Worm (Caenorhabditis elegans): ENCODE measurements around the gene str-214.
A peak's percentile ranks its signal among the peaks of the same experiment; 100 is the strongest.

The str-214 gene

DNA sequence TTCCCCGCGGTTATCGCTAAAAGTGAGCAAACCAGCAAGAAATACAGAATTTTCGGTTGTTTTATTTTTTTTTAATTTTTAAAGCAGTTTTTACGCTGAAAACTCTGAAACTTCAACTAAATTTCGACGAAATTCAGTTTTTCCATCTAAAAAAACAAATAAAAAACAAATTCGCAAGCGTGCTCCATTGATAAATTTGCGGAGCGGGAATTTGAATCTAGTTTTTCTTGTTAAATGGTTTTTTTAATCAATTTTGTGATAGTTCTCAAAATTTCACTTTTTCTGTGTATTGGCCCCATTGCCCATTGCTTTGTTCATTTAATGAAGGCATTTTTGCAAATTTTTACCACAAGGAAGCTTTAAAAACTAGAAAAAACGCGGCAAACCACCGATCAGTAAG is 41.7 kb downstream of the str-214 start (continued):
- TF ChIP-seq him-1 (tag; optimal IDR thresholded peaks at IDR 0.05) = no peak
- no peak for TF ChIP-seq F49E8.2 (tag; optimal IDR thresholded peaks at IDR 0.05; ENCODE audit: insufficient read depth)
- no peak for TF ChIP-seq aptf-3 (GFP tag; IDR thresholded peaks at IDR 0.05)
- TF ChIP-seq egl-18 (GFP tag; IDR thresholded peaks at IDR 0.05) = no peak
- TF ChIP-seq nhr-90 (tag; optimal IDR thresholded peaks at IDR 0.05) = no peak
- TF ChIP-seq dpl-1 (GFP tag; optimal IDR thresholded peaks at IDR 0.05) = peak; percentile 74
- TF ChIP-seq rpc-1 (optimal IDR thresholded peaks at IDR 0.05) = no peak
- no peak for TF ChIP-seq rpc-1 (tag; optimal IDR thresholded peaks at IDR 0.05)
- no peak for TF ChIP-seq ceh-58 (GFP tag; IDR thresholded peaks at IDR 0.05)
- TF ChIP-seq nhr-179 (tag; optimal IDR thresholded peaks at IDR 0.05) = no peak
- TF ChIP-seq F37B4.10 (GFP tag; IDR thresholded peaks at IDR 0.05) = no peak
- no peak for TF ChIP-seq T26A5.8 (tag; optimal IDR thresholded peaks at IDR 0.05)
- TF ChIP-seq athp-1 (tag; optimal IDR thresholded peaks at IDR 0.05) = peak; percentile 26
- no peak for TF ChIP-seq ceh-91 (GFP tag; IDR thresholded peaks at IDR 0.05)
- peak; percentile 85 for TF ChIP-seq mcd-1 (GFP tag; IDR thresholded peaks at IDR 0.05)
- TF ChIP-seq nfya-2 (GFP tag; IDR thresholded peaks at IDR 0.05) = no peak
- TF ChIP-seq Y67H2A.10 (GFP tag; conservative IDR thresholded peaks at IDR 0.05) = no peak
- peak; percentile 84 for TF ChIP-seq efl-1 (GFP tag; optimal IDR thresholded peaks at IDR 0.05)
- no peak for TF ChIP-seq F10E7.11 (tag; optimal IDR thresholded peaks at IDR 0.05)
- TF ChIP-seq sdz-38 (tag; optimal IDR thresholded peaks at IDR 0.05) = no peak
- no peak for TF ChIP-seq nfya-1 (tag; optimal IDR thresholded peaks at IDR 0.05; ENCODE audit: borderline replicate concordance, insufficient read depth)
- peak; percentile 41; the same call in 1 of the 2 replicates for TF ChIP-seq madf-6 (GFP tag; IDR thresholded peaks at IDR 0.05)
- no peak for TF ChIP-seq attf-3 (GFP tag; conservative IDR thresholded peaks at IDR 0.05)
- TF ChIP-seq hmg-20 (GFP tag; IDR thresholded peaks at IDR 0.05) = no peak
- TF ChIP-seq madf-8 (GFP tag; conservative IDR thresholded peaks at IDR 0.05) = no peak
- TF ChIP-seq B0019.2 (GFP tag; conservative IDR thresholded peaks at IDR 0.05) = no peak
- TF ChIP-seq sea-2 (GFP tag; IDR thresholded peaks at IDR 0.05) = no peak
- TF ChIP-seq egl-44 (GFP tag; IDR thresholded peaks at IDR 0.05) = no peak
- TF ChIP-seq dox-1 (GFP tag; IDR thresholded peaks at IDR 0.05) = no peak
- no peak for TF ChIP-seq somi-1 (GFP tag; optimal IDR thresholded peaks at IDR 0.05)
- no peak for TF ChIP-seq tlf-1 (GFP tag; optimal IDR thresholded peaks at IDR 0.05)
- peak; percentile 53 for TF ChIP-seq lsl-1 (GFP tag; optimal IDR thresholded peaks at IDR 0.05)
- 0 out of 2 replicates have a peak, but pooled peaks have one; percentile 38 for TF ChIP-seq pbrm-1 (GFP tag; IDR thresholded peaks at IDR 0.05)
- TF ChIP-seq tbp1 (GFP tag; optimal IDR thresholded peaks at IDR 0.05) = peak; percentile 13
- TF ChIP-seq zim-3 (tag; optimal IDR thresholded peaks at IDR 0.05) = no peak
- no peak for TF ChIP-seq B0261.1 (tag; optimal IDR thresholded peaks at IDR 0.05)
- TF ChIP-seq ccch-3 (GFP tag; optimal IDR thresholded peaks at IDR 0.05) = no peak
- no peak for TF ChIP-seq T07F8.4 (tag; optimal IDR thresholded peaks at IDR 0.05)
- peak; percentile 87 for TF ChIP-seq lin-54 (GFP tag; optimal IDR thresholded peaks at IDR 0.05)

DNA sequence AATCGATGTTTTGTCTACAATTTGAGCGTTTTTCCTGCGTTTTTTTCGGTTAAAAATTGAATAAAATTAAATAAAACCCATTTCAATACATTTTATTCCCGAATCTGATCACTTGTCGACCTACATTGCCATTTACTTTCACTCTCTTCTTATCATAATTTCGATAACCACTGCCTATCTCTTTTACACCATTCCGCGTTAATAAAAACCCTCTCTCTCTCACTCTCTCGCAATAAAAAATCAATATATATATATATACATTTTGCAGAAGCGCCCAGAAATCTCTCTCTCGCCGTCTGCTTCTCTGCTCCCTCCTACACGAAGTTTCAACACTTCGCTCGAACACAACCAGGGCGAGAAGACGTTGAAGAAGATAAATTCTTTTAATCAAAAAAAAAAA is 42.1 kb downstream of the str-214 start, which contains the start of gene pptr-1:
Gene pptr-1, plus strand, starts transcription at position 269 of the 400 bp plus-strand sequence.
- TF ChIP-seq nhr-80 (tag; optimal IDR thresholded peaks at IDR 0.05) (peak; percentile 47), dpff-1 (tag; optimal IDR thresholded peaks at IDR 0.05) (no peak), cebp-1 (GFP tag; IDR thresholded peaks at IDR 0.05) (no peak), cebp-1 (tag; optimal IDR thresholded peaks at IDR 0.05) (peak; percentile 4), aptf-2 (GFP tag; conservative IDR thresholded peaks at IDR 0.05) (no peak), C17E4.6 (GFP tag; IDR thresholded peaks at IDR 0.05) (no peak), sptf-2 (GFP tag; optimal IDR thresholded peaks at IDR 0.05) (no peak), T07F8.4 (tag; optimal IDR thresholded peaks at IDR 0.05) (no peak), egrh-3 (GFP tag; IDR thresholded peaks at IDR 0.05) (no peak), lin-40 (tag; optimal IDR thresholded peaks at IDR 0.05) (peak; percentile 20), Y56A3A.18 (GFP tag; IDR thresholded peaks at IDR 0.05) (0 out of 2 replicates have a peak, but pooled peaks have one; percentile 12), xnd-1 (tag; optimal IDR thresholded peaks at IDR 0.05) (no peak), F37B4.10 (GFP tag; IDR thresholded peaks at IDR 0.05) (no peak), F22D6.2 (tag; optimal IDR thresholded peaks at IDR 0.05) (no peak), F55B11.4 (tag; optimal IDR thresholded peaks at IDR 0.05; ENCODE audit: borderline replicate concordance, insufficient read depth) (no peak)
